Worm (Caenorhabditis elegans) whole organism, late embryonic: ENCODE measurements around the gene sma-2.

Experiments
- F13H6.1 ChIP-seq: sonication (generic microtip); optimal IDR thresholded peaks from 2 replicates; lab custom pipeline; 2016; ENCODE audit warnings: missing genetic modification characterization, missing compliant biosample characterization
- K02D7.2 ChIP-seq: sonication (generic microtip); optimal IDR thresholded peaks from 2 replicates; lab custom pipeline; 2017; ENCODE audit warnings: mild to moderate bottlenecking, missing genetic modification characterization, missing compliant biosample characterization
- Y22D7AL.16 ChIP-seq: sonication (generic microtip); optimal IDR thresholded peaks from 2 replicates; lab custom pipeline; 2016; ENCODE audit warnings: missing genetic modification characterization, missing compliant biosample characterization
- ahr-1 ChIP-seq: sonication (generic microtip); optimal IDR thresholded peaks from 2 replicates; lab custom pipeline; 2016; ENCODE audit warnings: missing genetic modification characterization, missing compliant biosample characterization
- ama-1 ChIP-seq: fragments of 150-350 bp; optimal IDR thresholded peaks from 2 replicates; lab custom pipeline; 2014
- ceh-14 ChIP-seq: sonication (generic microtip); optimal IDR thresholded peaks from 2 replicates; lab custom pipeline; 2016; ENCODE audit warnings: missing genotype, missing genetic modification characterization, missing compliant biosample characterization
- ceh-18 ChIP-seq: sonication (generic microtip); optimal IDR thresholded peaks from 2 replicates; lab custom pipeline; 2016; ENCODE audit warnings: missing genetic modification characterization, missing compliant biosample characterization
- ceh-19 ChIP-seq: fragments of 200-800 bp; sonication (Bioruptor generic); optimal IDR thresholded peaks from 2 replicates; lab custom pipeline; 2018; ENCODE audit warnings: mild to moderate bottlenecking, missing genetic modification characterization, missing compliant biosample characterization
- ceh-30 ChIP-seq: fragments of 150-350 bp; optimal IDR thresholded peaks from 2 replicates; lab custom pipeline; 2014; ENCODE audit warnings: missing biosample characterization, missing genetic modification characterization
- ceh-31 ChIP-seq: sonication (generic microtip); optimal IDR thresholded peaks from 2 replicates; lab custom pipeline; 2016; ENCODE audit warnings: missing genetic modification characterization, missing compliant biosample characterization
- ceh-45 ChIP-seq: fragments of 200-800 bp; sonication (Bioruptor generic); IDR thresholded peaks from 2 replicates; pipeline ENCODE4 v1.3.6; 2022; ENCODE audit warnings: missing genetic modification reagents, missing genetic modification characterization, missing compliant biosample characterization
- ceh-9 ChIP-seq: sonication (generic microtip); optimal IDR thresholded peaks from 2 replicates; lab custom pipeline; 2016; ENCODE audit warnings: mild to moderate bottlenecking, missing genetic modification characterization, inconsistent platforms, missing compliant biosample characterization
- che-1 ChIP-seq: sonication (generic microtip); optimal IDR thresholded peaks from 2 replicates; lab custom pipeline; 2016; ENCODE audit warnings: mild to moderate bottlenecking, missing genetic modification characterization, missing compliant biosample characterization
- dmd-4 ChIP-seq: sonication (generic microtip); optimal IDR thresholded peaks from 2 replicates; lab custom pipeline; 2016; ENCODE audit warnings: borderline replicate concordance, missing genetic modification characterization, missing compliant biosample characterization
- dve-1 ChIP-seq: sonication (generic microtip); optimal IDR thresholded peaks from 2 replicates; lab custom pipeline; 2017; ENCODE audit warnings: antibody characterized with exemption, mild to moderate bottlenecking, missing genetic modification characterization, missing compliant biosample characterization
- elt-2 ChIP-seq: sonication (generic microtip); optimal IDR thresholded peaks from 2 replicates; lab custom pipeline; 2016; ENCODE audit warnings: missing genetic modification reagents, missing genetic modification characterization, missing compliant biosample characterization
- elt-4 ChIP-seq: sonication (generic microtip); optimal IDR thresholded peaks from 2 replicates; lab custom pipeline; 2016; ENCODE audit warnings: missing genetic modification characterization, missing compliant biosample characterization
- ets-4 ChIP-seq: sonication (generic microtip); optimal IDR thresholded peaks from 2 replicates; lab custom pipeline; 2016; ENCODE audit warnings: missing genetic modification characterization, missing compliant biosample characterization
- eyg-1 ChIP-seq: sonication (generic microtip); optimal IDR thresholded peaks from 2 replicates; lab custom pipeline; 2016; ENCODE audit warnings: missing genotype, missing genetic modification characterization, missing compliant biosample characterization
- fax-1 ChIP-seq: sonication (generic microtip); optimal IDR thresholded peaks from 2 replicates; lab custom pipeline; 2016; ENCODE audit warnings: missing genotype, missing genetic modification characterization, missing compliant biosample characterization
- hlh-13 ChIP-seq: fragments of 200-800 bp; sonication (Bioruptor generic); optimal IDR thresholded peaks from 2 replicates; lab custom pipeline; 2018; ENCODE audit warnings: mild to moderate bottlenecking, missing genetic modification characterization, missing compliant biosample characterization
- hlh-15 ChIP-seq: sonication (generic microtip); optimal IDR thresholded peaks from 2 replicates; lab custom pipeline; 2016; ENCODE audit warnings: missing genetic modification characterization, missing compliant biosample characterization
- hlh-30 ChIP-seq: sonication (generic microtip); optimal IDR thresholded peaks from 2 replicates; lab custom pipeline; 2017; ENCODE audit warnings: antibody characterized with exemption, missing genetic modification characterization, missing compliant biosample characterization; ENCODE audit not compliant: insufficient read depth
- hlh-6 ChIP-seq: sonication (generic microtip); optimal IDR thresholded peaks from 2 replicates; lab custom pipeline; 2016; ENCODE audit warnings: missing genotype, missing genetic modification characterization, missing compliant biosample characterization
- lim-6 ChIP-seq: sonication (generic microtip); optimal IDR thresholded peaks from 2 replicates; lab custom pipeline; 2016; ENCODE audit warnings: missing genetic modification characterization, missing compliant biosample characterization
- madf-2 ChIP-seq: sonication (generic microtip); optimal IDR thresholded peaks from 2 replicates; lab custom pipeline; 2017; ENCODE audit warnings: missing genetic modification characterization, missing compliant biosample characterization
- nhr-11 ChIP-seq: fragments of 150-350 bp; optimal IDR thresholded peaks from 2 replicates; lab custom pipeline; 2014; ENCODE audit warnings: missing biosample characterization, missing genetic modification characterization
- nhr-232 ChIP-seq: sonication (generic microtip); optimal IDR thresholded peaks from 2 replicates; lab custom pipeline; 2016; ENCODE audit warnings: missing genetic modification characterization, missing compliant biosample characterization
- pag-3 ChIP-seq: sonication (generic microtip); optimal IDR thresholded peaks from 2 replicates; lab custom pipeline; 2016; ENCODE audit warnings: missing compliant biosample characterization, missing genetic modification characterization, borderline replicate concordance
- pat-9 ChIP-seq: fragments of 200-800 bp; sonication (Bioruptor generic); optimal IDR thresholded peaks from 2 replicates; lab custom pipeline; 2018; ENCODE audit warnings: mild to moderate bottlenecking, missing genetic modification characterization, moderate library complexity, missing compliant biosample characterization
- pax-1 ChIP-seq: fragments of 150-350 bp; optimal IDR thresholded peaks from 2 replicates; lab custom pipeline; 2014; ENCODE audit warnings: missing biosample characterization, missing genetic modification characterization
- pqm-1 ChIP-seq: sonication (generic microtip); optimal IDR thresholded peaks from 2 replicates; lab custom pipeline; 2016; ENCODE audit warnings: missing genetic modification characterization, missing compliant biosample characterization
- pros-1 ChIP-seq: fragments of 150-350 bp; optimal IDR thresholded peaks from 2 replicates; lab custom pipeline; 2014; ENCODE audit warnings: missing biosample characterization, missing genetic modification reagents, missing genetic modification characterization
- ref-2 ChIP-seq: sonication (generic microtip); optimal IDR thresholded peaks from 2 replicates; lab custom pipeline; 2016; ENCODE audit warnings: missing genetic modification characterization, missing compliant biosample characterization
- rnt-1 ChIP-seq: sonication (generic microtip); optimal IDR thresholded peaks from 2 replicates; lab custom pipeline; 2016; ENCODE audit warnings: missing genetic modification characterization, missing compliant biosample characterization
- sdc-2 ChIP-seq: sonication (generic microtip); optimal IDR thresholded peaks from 2 replicates; lab custom pipeline; 2016; ENCODE audit warnings: missing genotype, missing genetic modification characterization, missing compliant biosample characterization
- sox-2 ChIP-seq: fragments of 200-800 bp; sonication (Bioruptor generic); IDR thresholded peaks from 2 replicates; pipeline ENCODE4 v1.3.6; 2022; ENCODE audit warnings: missing genetic modification reagents, missing genetic modification characterization, missing compliant biosample characterization
- sox-4 ChIP-seq: sonication (generic microtip); optimal IDR thresholded peaks from 2 replicates; lab custom pipeline; 2017; ENCODE audit warnings: mild to moderate bottlenecking, missing genetic modification characterization, inconsistent platforms, missing compliant biosample characterization
- tbx-2 ChIP-seq: sonication (generic microtip); optimal IDR thresholded peaks from 2 replicates; lab custom pipeline; 2016; ENCODE audit warnings: missing genetic modification characterization, missing compliant biosample characterization
- tbx-7 ChIP-seq: sonication (generic microtip); optimal IDR thresholded peaks from 2 replicates; lab custom pipeline; 2016; ENCODE audit warnings: missing genotype, missing genetic modification characterization, missing compliant biosample characterization
- ttx-3 ChIP-seq: sonication (generic microtip); optimal IDR thresholded peaks from 2 replicates; lab custom pipeline; 2016; ENCODE audit warnings: missing genetic modification reagents, missing genetic modification characterization, missing compliant biosample characterization
- unc-42 ChIP-seq: sonication (generic microtip); optimal IDR thresholded peaks from 2 replicates; lab custom pipeline; 2016; ENCODE audit warnings: missing genotype, missing genetic modification characterization, missing compliant biosample characterization
- unc-55 ChIP-seq: sonication (generic microtip); optimal IDR thresholded peaks from 2 replicates; lab custom pipeline; 2017; ENCODE audit warnings: missing biosample characterization, missing genetic modification reagents, missing genetic modification characterization
- zip-5 ChIP-seq: sonication (generic microtip); optimal IDR thresholded peaks from 2 replicates; lab custom pipeline; 2016; ENCODE audit warnings: missing genetic modification characterization, missing compliant biosample characterization
- ztf-16 ChIP-seq: sonication (generic microtip); optimal IDR thresholded peaks from 2 replicates; lab custom pipeline; 2017; ENCODE audit warnings: missing genetic modification characterization, missing compliant biosample characterization

sma-2 gene

DNA sequence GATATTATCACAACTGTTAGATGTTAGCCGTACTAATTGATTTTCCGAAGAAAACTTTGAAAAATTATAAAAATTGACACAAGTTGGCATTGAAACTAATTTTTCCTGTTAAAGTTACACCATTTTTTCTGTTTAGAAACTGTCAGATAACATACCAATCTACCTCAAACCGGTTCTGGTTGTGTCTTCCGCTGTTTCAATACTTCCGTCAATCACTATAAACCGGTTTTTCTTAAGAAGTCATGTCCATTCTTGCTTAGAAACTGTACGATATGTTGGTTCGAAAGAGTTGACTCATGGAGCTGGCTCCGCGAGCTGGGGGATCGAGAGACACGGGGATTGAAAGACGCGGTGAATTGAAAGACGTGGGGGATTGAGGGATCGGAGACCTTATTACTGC lies 20.8 kb downstream of the sma-2 start:
- TF ChIP-seq pqm-1 (tag; lab: Kevin White, UChicago) (no peak), ceh-14 (tag; lab: Kevin White, UChicago) (no peak), F13H6.1 (tag; lab: Kevin White, UChicago) (no peak), ztf-16 (no peak), pag-3 (tag; lab: Kevin White, UChicago) (no peak), dmd-4 (no peak), unc-55 (GFP tag; lab: Kevin White, UChicago) (no peak), madf-2 (tag; lab: Kevin White, UChicago) (no peak), Y22D7AL.16 (no peak), ref-2 (no peak), hlh-30 (tag; lab: Kevin White, UChicago) (no peak), K02D7.2 (no peak), rnt-1 (no peak), elt-4 (no peak), lim-6 (tag; lab: Kevin White, UChicago) (no peak), ceh-31 (tag; lab: Kevin White, UChicago) (no peak)

- TF ChIP-seq hlh-13 (no peak), ceh-19 (GFP tag; lab: Kevin White, UChicago) (no peak), eyg-1 (no peak), ets-4 (no peak), ref-2 (no peak), nhr-232 (tag; lab: Kevin White, UChicago) (no peak), sox-2 (GFP tag; lab: Robert Waterston, UW) (no peak), elt-4 (no peak), dmd-4 (no peak), pros-1 (tag; lab: Kevin White, UChicago) (no peak), sdc-2 (tag; lab: Kevin White, UChicago) (no peak), hlh-6 (tag; lab: Kevin White, UChicago) (no peak), che-1 (no peak), unc-42 (no peak), ceh-18 (tag; lab: Kevin White, UChicago) (no peak), hlh-15 (tag; lab: Kevin White, UChicago) (no peak)
These were observed 21.7 kb downstream of the sma-2 start, which contains the start of gene K02D10.2 for ce11 chrIII:8771162-8771561. Gene K02D10.2, minus strand, starts transcription at chrIII:8771262.

DNA sequence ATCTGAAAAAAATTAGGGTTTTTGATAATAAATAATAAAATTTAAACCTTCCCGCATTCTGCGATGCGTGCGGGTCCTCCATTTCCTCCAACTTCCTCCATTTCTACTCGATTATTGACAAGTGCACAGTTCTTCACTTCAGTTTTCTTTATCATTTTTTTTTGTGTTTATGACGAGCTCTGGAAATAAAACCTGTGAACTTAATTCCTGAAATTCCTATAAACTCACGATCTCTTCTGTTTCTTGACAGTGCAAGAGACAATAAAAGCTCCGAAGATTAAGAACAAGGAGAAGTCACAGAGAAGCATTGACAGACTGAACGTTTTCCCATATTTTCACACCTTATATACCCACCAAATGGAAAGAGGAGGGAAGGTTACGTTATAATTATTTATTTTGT lies 22.4 kb downstream of the sma-2 start, which contains the start of gene K02D10.3:
K02D10.3 (minus strand) TSS at position 101 of the 400 bp plus-strand sequence.
- TF ChIP-seq dve-1 (tag; lab: Kevin White, UChicago) (no peak), ceh-30 (tag; lab: Kevin White, UChicago) (no peak), elt-4 (no peak), elt-2 (tag; lab: Kevin White, UChicago) (no peak), dmd-4 (no peak), ets-4 (no peak), ceh-14 (tag; lab: Kevin White, UChicago) (no peak), ztf-16 (no peak), sox-4 (no peak), fax-1 (tag; lab: Kevin White, UChicago) (no peak), ahr-1 (tag; lab: Kevin White, UChicago) (no peak), pqm-1 (tag; lab: Kevin White, UChicago) (no peak), nhr-11 (tag; lab: Kevin White, UChicago) (no peak)

DNA sequence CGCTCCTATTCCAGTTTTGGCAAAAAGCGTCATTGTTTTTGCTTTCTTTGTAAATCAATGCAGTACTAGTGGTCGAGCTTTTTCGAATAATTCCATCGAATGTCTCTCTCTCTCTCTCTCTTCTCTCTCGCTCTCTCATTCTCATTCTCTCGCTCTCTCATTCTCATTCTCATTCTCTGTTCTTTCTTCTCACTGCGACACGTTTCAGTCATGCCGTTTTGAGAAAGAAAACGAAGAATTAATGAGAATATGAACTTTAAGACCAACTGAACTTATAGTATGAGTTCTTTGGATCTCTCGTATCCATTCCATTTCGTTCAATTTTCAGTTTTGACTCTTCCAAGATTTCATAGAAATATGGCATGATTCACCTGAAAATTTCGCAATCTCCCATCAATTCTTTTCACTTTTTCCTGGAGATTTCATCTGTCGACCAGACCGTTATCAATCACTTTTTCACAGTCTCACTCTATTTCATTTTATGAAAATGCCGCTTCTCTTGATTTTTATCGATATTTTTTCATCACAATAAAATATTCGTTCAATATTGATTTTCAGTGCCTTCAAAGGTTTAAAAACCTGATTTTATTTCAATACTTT lies 23.0 kb downstream of the sma-2 start:
- no peak for TF ChIP-seq elt-4
- TF ChIP-seq nhr-11 (tag; lab: Kevin White, UChicago): no peak
- no peak for TF ChIP-seq tbx-2
- no peak for TF ChIP-seq zip-5
- no peak for TF ChIP-seq ama-1
- no peak for TF ChIP-seq ceh-45
- TF ChIP-seq pqm-1 (tag; lab: Kevin White, UChicago): no peak
- TF ChIP-seq che-1: no peak
- no peak for TF ChIP-seq ets-4
- no peak for TF ChIP-seq pax-1
- no peak for TF ChIP-seq pat-9 (tag; lab: Kevin White, UChicago)
- no peak for TF ChIP-seq ceh-9 (tag; lab: Kevin White, UChicago)
- no peak for TF ChIP-seq ttx-3 (tag; lab: Kevin White, UChicago)
- no peak for TF ChIP-seq tbx-7 (tag; lab: Kevin White, UChicago)
